Worm (Caenorhabditis elegans): Measurements from ENCODE around the gene T28C6.3.
"Not testable (repeated sequence)": the region's sequence is repeated elsewhere in the genome, so short reads cannot be mapped to it uniquely, and the experiment has no call there.

Gene T28C6.3

DNA sequence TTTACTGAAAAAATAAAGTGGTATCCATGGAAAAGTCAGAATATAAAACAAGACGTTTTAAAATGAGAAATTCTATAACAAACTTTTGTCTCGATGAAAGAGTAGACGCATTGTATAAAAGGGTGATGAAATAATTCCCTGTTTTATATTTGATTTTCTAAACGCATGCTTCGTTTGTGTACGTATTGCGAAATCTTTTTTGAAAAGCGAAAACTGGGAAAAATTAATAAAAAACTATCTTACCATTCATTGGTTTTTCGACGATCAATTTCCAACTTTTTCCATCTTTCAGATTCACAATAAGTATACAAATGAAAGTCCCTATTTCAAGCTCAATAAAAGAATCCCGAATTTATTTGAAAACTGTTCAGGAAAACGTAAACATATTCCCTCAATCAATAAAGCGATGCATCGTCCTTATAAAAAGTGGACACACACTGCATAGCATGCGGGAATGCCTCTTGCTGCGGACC, 35.2 kb upstream of the T28C6.3 start, which contains the start of gene C33D9.13:
C33D9.13 (minus strand) TSS at position 423 of the 473 bp plus-strand sequence.
- TF ChIP-seq ces-1 (GFP tag; optimal IDR thresholded peaks at IDR 0.05) (peak; percentile 29), blmp-1 (tag; optimal IDR thresholded peaks at IDR 0.05) (no peak)

DNA sequence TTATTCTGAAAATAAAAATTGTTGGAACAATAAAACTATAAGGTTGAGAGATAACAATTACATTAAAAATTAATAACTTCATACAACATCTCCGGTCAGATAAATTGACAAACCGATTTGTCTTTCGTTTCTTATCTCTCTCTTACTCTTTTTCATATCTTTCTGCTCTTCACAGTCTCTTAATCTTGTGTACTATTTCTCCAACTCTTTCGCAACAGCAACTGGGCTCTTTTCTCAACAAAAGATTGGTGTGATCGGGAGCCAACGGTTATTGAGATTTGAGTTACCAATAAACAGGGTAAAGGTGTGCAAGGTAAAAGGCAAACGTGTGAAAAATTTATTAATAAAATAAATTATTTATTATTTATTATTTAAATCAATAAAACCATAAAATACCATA, 33.5 kb upstream of the T28C6.3 start, which contains the start of gene C33D9.8:
C33D9.8 (minus strand) TSS at position 99 of the 400 bp plus-strand sequence.
- TF ChIP-seq ztf-11 (tag; optimal IDR thresholded peaks at IDR 0.05) (no peak), unc-120 (tag; optimal IDR thresholded peaks at IDR 0.05; ENCODE audit: poor library complexity, severe bottlenecking) (no peak), nhr-2 (tag; optimal IDR thresholded peaks at IDR 0.05) (no peak), blmp-1 (tag; optimal IDR thresholded peaks at IDR 0.05) (no peak), lsy-2 (tag; optimal IDR thresholded peaks at IDR 0.05) (no peak), flh-1 (GFP tag; optimal IDR thresholded peaks at IDR 0.05) (no peak), M03D4.4 (tag; optimal IDR thresholded peaks at IDR 0.05) (no peak), ces-1 (GFP tag; optimal IDR thresholded peaks at IDR 0.05) (peak; percentile 11), mls-2 (tag; optimal IDR thresholded peaks at IDR 0.05) (no peak), hlh-1 (tag; optimal IDR thresholded peaks at IDR 0.05) (peak; percentile 40)

DNA sequence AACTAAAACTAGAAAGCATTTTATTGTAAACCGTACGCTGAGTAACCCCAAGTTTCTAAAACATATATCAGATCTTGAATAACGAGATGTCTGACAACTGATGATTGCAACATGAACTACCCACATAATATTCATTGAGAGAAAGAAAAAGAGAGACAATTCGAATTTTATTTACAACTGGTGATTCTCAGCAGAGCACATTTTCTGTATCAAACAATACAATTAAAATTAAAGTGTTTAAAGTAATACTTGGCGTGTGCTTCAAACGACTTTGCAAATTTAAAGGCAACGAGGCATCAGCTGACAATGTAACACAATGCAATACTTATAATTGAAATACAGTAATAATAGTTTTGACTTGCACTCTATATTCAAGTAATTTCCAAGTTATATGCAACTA, 32.1 kb upstream of the T28C6.3 start, which contains the start of gene C33D9.10:
C33D9.10 (minus strand) TSS at position 101 of the 400 bp plus-strand sequence.
- TF ChIP-seq sptf-1, elt-3, nhr-12 (tag; optimal IDR thresholded peaks at IDR 0.05): not testable (repeated sequence)

DNA sequence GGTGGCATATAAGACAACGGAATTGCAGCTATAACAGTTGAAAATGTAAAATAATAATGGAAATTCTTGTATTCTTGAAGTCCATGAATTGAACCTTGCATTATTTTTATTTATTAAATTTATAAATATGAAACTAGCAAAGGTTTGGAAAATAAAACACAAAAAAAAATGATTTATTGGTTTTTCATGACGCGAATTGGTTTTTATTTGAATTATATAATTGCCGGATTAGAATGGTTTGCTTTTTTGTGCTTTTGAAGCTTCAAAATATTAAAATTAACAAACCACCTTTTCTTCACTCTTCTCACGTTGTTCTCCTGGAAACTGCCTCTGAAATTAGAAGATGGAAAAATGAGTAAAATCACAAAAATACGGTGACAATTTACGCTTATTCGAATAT, 30.0 kb upstream of the T28C6.3 start, which contains the start of gene sru-35:
sru-35 (minus strand) TSS at position 101 of the 400 bp plus-strand sequence.
- no peak for TF ChIP-seq lsy-2 (tag; optimal IDR thresholded peaks at IDR 0.05)
- TF ChIP-seq snpc-4 (tag; optimal IDR thresholded peaks at IDR 0.05), result no peak
- no peak for TF ChIP-seq M03D4.4 (tag; optimal IDR thresholded peaks at IDR 0.05)
- no peak for TF ChIP-seq elt-1 (tag; optimal IDR thresholded peaks at IDR 0.05; ENCODE audit: borderline replicate concordance, insufficient read depth)

DNA sequence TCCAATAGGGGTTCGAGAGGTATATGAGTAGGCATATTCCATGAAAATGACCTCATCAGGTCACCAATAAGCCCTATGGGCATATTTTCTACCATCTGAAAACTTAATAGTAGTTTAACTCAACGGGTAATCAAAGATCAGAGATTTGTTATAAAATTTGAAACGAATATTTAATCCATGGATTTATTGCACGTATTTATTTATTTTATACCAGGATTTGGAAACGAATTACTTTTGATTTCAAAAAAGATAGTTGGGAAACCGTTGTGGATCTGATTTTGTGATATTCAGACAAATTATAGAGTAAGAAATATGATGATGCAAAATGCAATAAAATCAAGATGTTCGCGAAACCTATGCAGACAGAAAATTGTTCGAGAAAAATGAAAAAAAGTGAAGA, 27.3 kb upstream of the T28C6.3 start, which contains the start of gene C33D9.3:
C33D9.3 (minus strand) TSS at position 101 of the 400 bp plus-strand sequence.
- TF ChIP-seq sem-2 (GFP tag; optimal IDR thresholded peaks at IDR 0.05) (no peak), M03D4.4 (tag; optimal IDR thresholded peaks at IDR 0.05) (no peak), elt-3 (tag; optimal IDR thresholded peaks at IDR 0.05) (no peak), cnd-1 (tag; optimal IDR thresholded peaks at IDR 0.05) (no peak), lin-13 (tag; optimal IDR thresholded peaks at IDR 0.05) (no peak), ceh-43 (GFP tag; optimal IDR thresholded peaks at IDR 0.05) (no peak), ces-1 (GFP tag; optimal IDR thresholded peaks at IDR 0.05) (no peak), lin-32 (GFP tag; optimal IDR thresholded peaks at IDR 0.05) (no peak), mab-5 (tag; optimal IDR thresholded peaks at IDR 0.05) (no peak), blmp-1 (tag; optimal IDR thresholded peaks at IDR 0.05) (no peak), snpc-4 (tag; optimal IDR thresholded peaks at IDR 0.05) (no peak)

DNA sequence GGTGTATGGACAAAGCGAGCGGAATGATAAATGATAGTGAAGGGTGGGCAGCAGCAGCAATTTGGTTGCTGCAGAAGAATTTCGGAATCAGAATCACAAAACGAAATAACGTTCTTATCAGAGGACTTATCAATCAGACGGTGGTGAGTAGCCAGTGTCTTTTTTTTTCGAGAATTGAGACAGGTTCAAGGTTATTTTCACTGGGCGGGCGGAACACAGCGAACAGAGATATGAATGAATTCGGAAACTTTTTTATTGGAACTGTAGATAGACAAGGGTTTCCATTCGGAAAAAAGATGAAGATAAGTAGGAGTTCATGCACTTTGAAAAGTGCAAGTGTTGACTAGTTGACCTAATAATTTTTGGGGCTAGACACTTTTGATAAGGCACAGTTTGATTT, 26.9 kb upstream of the T28C6.3 start:
- TF ChIP-seq pha-4 (tag; optimal IDR thresholded peaks at IDR 0.05), result no peak
- TF ChIP-seq flh-1 (GFP tag; optimal IDR thresholded peaks at IDR 0.05), result no peak
- TF ChIP-seq nhr-76 (tag; optimal IDR thresholded peaks at IDR 0.05), result no peak
- TF ChIP-seq mep-1 (tag; optimal IDR thresholded peaks at IDR 0.05), result no peak
- no peak for TF ChIP-seq cnd-1 (tag; optimal IDR thresholded peaks at IDR 0.05)
- TF ChIP-seq lin-32 (GFP tag; optimal IDR thresholded peaks at IDR 0.05), result no peak
- no peak for TF ChIP-seq zip-8 (tag; optimal IDR thresholded peaks at IDR 0.05)
- no peak for TF ChIP-seq unc-39 (tag; optimal IDR thresholded peaks at IDR 0.05)
- TF ChIP-seq tbx-8 (GFP tag; optimal IDR thresholded peaks at IDR 0.05), result no peak
- no peak for TF ChIP-seq sptf-1 (tag; optimal IDR thresholded peaks at IDR 0.05)
- no peak for TF ChIP-seq ztf-11 (tag; optimal IDR thresholded peaks at IDR 0.05)
- TF ChIP-seq mab-5 (tag; optimal IDR thresholded peaks at IDR 0.05), result no peak
- TF ChIP-seq ceh-83 (GFP tag; optimal IDR thresholded peaks at IDR 0.05), result no peak
- TF ChIP-seq ham-2 (GFP tag; optimal IDR thresholded peaks at IDR 0.05), result no peak
- TF ChIP-seq ces-1 (GFP tag; optimal IDR thresholded peaks at IDR 0.05), result no peak
- no peak for TF ChIP-seq snpc-4 (tag; optimal IDR thresholded peaks at IDR 0.05)
- TF ChIP-seq ceh-39 (tag; optimal IDR thresholded peaks at IDR 0.05), result no peak

All from whole organism, mixed stage, embryonic.